Fruit fly (Drosophila melanogaster) whole organism, wandering third instar larva: ENCODE results near the gene mri.
A peak's percentile ranks its signal among the peaks of the same experiment; 100 is the strongest.

Source experiments
- Abd-B ChIP-seq: fragments of >200 bp; optimal IDR thresholded peaks from 2 replicates; lab custom pipeline; 2017; ENCODE audit warnings: missing biosample characterization, missing genetic modification characterization
- CG32264 ChIP-seq: fragments of 200-800 bp; sonication (Bioruptor generic); optimal IDR thresholded peaks from 2 replicates; lab custom pipeline; 2016; ENCODE audit warnings: missing biosample characterization, missing genetic modification characterization
- CG9705 ChIP-seq: fragments of 200-800 bp; sonication (Bioruptor generic); optimal IDR thresholded peaks from 2 replicates; lab custom pipeline; 2018; ENCODE audit warnings: missing biosample characterization, mild to moderate bottlenecking, missing genetic modification characterization
- CrebA ChIP-seq: fragments of 200-800 bp; sonication (Bioruptor generic); optimal IDR thresholded peaks from 2 replicates; lab custom pipeline; 2016; ENCODE audit warnings: missing biosample characterization, mild to moderate bottlenecking, missing genetic modification characterization, borderline replicate concordance
- Dfd ChIP-seq: fragments of >200 bp; optimal IDR thresholded peaks from 2 replicates; lab custom pipeline; 2017; ENCODE audit warnings: missing biosample characterization, missing genetic modification characterization
- Dif ChIP-seq: fragments of 200-275, 200-300 bp; sonication (Bioruptor generic); optimal IDR thresholded peaks from 2 replicates; lab custom pipeline; 2018; ENCODE audit warnings: missing biosample characterization, missing genetic modification characterization; ENCODE audit not compliant: partially characterized antibody
- GATAd ChIP-seq: sonication (Bioruptor generic); optimal IDR thresholded peaks from 2 replicates; lab custom pipeline; 2016; ENCODE audit warnings: missing biosample characterization, missing genetic modification characterization
- HLH106 ChIP-seq: fragments of 200-800 bp; optimal IDR thresholded peaks from 3 replicates; lab custom pipeline; 2019; ENCODE audit warnings: missing biosample characterization, mild to moderate bottlenecking, missing genetic modification characterization, moderate library complexity
- Hnf4 ChIP-seq: fragments of 200-800 bp; sonication (Bioruptor generic); optimal IDR thresholded peaks from 2 replicates; lab custom pipeline; 2016; ENCODE audit warnings: missing biosample characterization, mild to moderate bottlenecking, missing genetic modification characterization
- Hr78 ChIP-seq: fragments of >200 bp; optimal IDR thresholded peaks from 2 replicates; lab custom pipeline; 2017; ENCODE audit warnings: missing biosample characterization, missing genetic modification characterization
- Hr83 ChIP-seq: fragments of 200-300 bp; sonication (Bioruptor generic); optimal IDR thresholded peaks from 2 replicates; lab custom pipeline; 2016; ENCODE audit warnings: missing biosample characterization, mild to moderate bottlenecking, missing genetic modification characterization, moderate library complexity; ENCODE audit not compliant: poor library complexity, severe bottlenecking
- Jra ChIP-seq: sonication (Bioruptor generic); optimal IDR thresholded peaks from 2 replicates; lab custom pipeline; 2016; ENCODE audit warnings: missing biosample characterization, missing genetic modification characterization
- Mio ChIP-seq: sonication (Bioruptor generic); optimal IDR thresholded peaks from 2 replicates; lab custom pipeline; 2016; ENCODE audit warnings: missing biosample characterization, missing genetic modification characterization
- Myc ChIP-seq: fragments of >200 bp; optimal IDR thresholded peaks from 2 replicates; lab custom pipeline; 2017
- N ChIP-seq: fragments of >200 bp; optimal IDR thresholded peaks from 2 replicates; lab custom pipeline; 2018; ENCODE audit warnings: missing biosample characterization, missing external identifiers, missing genetic modification characterization
- OdsH ChIP-seq: fragments of 200-800 bp; sonication (Bioruptor generic); optimal IDR thresholded peaks from 2 replicates; lab custom pipeline; 2016; ENCODE audit warnings: missing biosample characterization, mild to moderate bottlenecking, missing genetic modification characterization
- Rel ChIP-seq, 2 experiments: fragments of 200-800 bp; sonication (Bioruptor generic) in 1 of 2; optimal IDR thresholded peaks; 2 replicates in 1 of 2; 3 replicates in 1 of 2; lab custom pipeline; 2016 to 2019; ENCODE audit warnings: mild to moderate bottlenecking in 2 of 2, missing biosample characterization in 2 of 2, missing genetic modification characterization in 2 of 2, moderate library complexity in 1 of 2
- Sp1 ChIP-seq: fragments of 200-800 bp; sonication (Bioruptor generic); optimal IDR thresholded peaks from 3 replicates; lab custom pipeline; 2019; ENCODE audit warnings: missing biosample characterization, mild to moderate bottlenecking, missing genetic modification characterization, moderate library complexity
- Vsx2 ChIP-seq: fragments of 200-300, 225-300 bp; sonication (Bioruptor generic); optimal IDR thresholded peaks from 2 replicates; lab custom pipeline; 2018; ENCODE audit warnings: missing biosample characterization, missing genetic modification characterization; ENCODE audit not compliant: partially characterized antibody
- br ChIP-seq: fragments of 200-800 bp; sonication (Bioruptor generic); optimal IDR thresholded peaks from 2 replicates; lab custom pipeline; 2016; ENCODE audit warnings: missing biosample characterization, missing genetic modification characterization
- brk ChIP-seq: fragments of 200-800 bp; sonication (Bioruptor generic); optimal IDR thresholded peaks from 2 replicates; lab custom pipeline; 2016; ENCODE audit warnings: missing biosample characterization, mild to moderate bottlenecking, missing genetic modification characterization
- dl ChIP-seq, 2 experiments: fragments of 175-275, 200-275 bp in 1 of 2; fragments of 200-275 bp in 1 of 2; sonication (Bioruptor generic); optimal IDR thresholded peaks; lab custom pipeline; 2018; ENCODE audit warnings: mild to moderate bottlenecking in 2 of 2, missing biosample characterization in 2 of 2, missing genetic modification characterization in 2 of 2, moderate library complexity in 2 of 2; ENCODE audit not compliant: partially characterized antibody in 2 of 2, insufficient read depth in 1 of 2
- dmrt93B ChIP-seq: fragments of 200-800 bp; sonication (Bioruptor generic); optimal IDR thresholded peaks from 2 replicates; lab custom pipeline; 2018; ENCODE audit warnings: missing biosample characterization, mild to moderate bottlenecking, missing genetic modification characterization
- dsf ChIP-seq: sonication (Bioruptor generic); optimal IDR thresholded peaks from 2 replicates; lab custom pipeline; 2016; ENCODE audit warnings: missing biosample characterization, missing genetic modification characterization, borderline replicate concordance
- ey ChIP-seq: fragments of 200-800 bp; sonication (Bioruptor generic); optimal IDR thresholded peaks from 2 replicates; lab custom pipeline; 2016; ENCODE audit warnings: missing biosample characterization, missing genetic modification characterization
- foxo ChIP-seq, 2 experiments: fragments of 200-800 bp; sonication (Bioruptor generic); optimal IDR thresholded peaks; 2 replicates in 1 of 2; 3 replicates in 1 of 2; lab custom pipeline; 2016 to 2017; ENCODE audit warnings: missing biosample characterization in 2 of 2, missing genetic modification characterization in 2 of 2
- fru ChIP-seq: fragments of 200-800 bp; sonication (Bioruptor generic); optimal IDR thresholded peaks from 3 replicates; lab custom pipeline; 2016; ENCODE audit warnings: missing biosample characterization, mild to moderate bottlenecking, missing genetic modification characterization
- h ChIP-seq: fragments of 200-800 bp; sonication (Bioruptor generic); optimal IDR thresholded peaks from 3 replicates; lab custom pipeline; 2016; ENCODE audit warnings: missing biosample characterization, mild to moderate bottlenecking, missing genetic modification characterization
- lola ChIP-seq: fragments of >200 bp; optimal IDR thresholded peaks from 2 replicates; lab custom pipeline; 2017; ENCODE audit warnings: missing biosample characterization, missing genetic modification characterization
- pan ChIP-seq: fragments of >200 bp; optimal IDR thresholded peaks from 2 replicates; lab custom pipeline; 2017
- psq ChIP-seq: fragments of 200-800 bp; sonication (Bioruptor generic); optimal IDR thresholded peaks from 3 replicates; lab custom pipeline; 2017; ENCODE audit warnings: missing biosample characterization, mild to moderate bottlenecking, missing genetic modification characterization, moderate library complexity
- rgr ChIP-seq: fragments of 200-800 bp; sonication (Bioruptor generic); optimal IDR thresholded peaks from 3 replicates; lab custom pipeline; 2016; ENCODE audit warnings: missing biosample characterization, mild to moderate bottlenecking, missing genetic modification characterization
- sage ChIP-seq: fragments of 200-800 bp; sonication (Bioruptor generic); optimal IDR thresholded peaks from 2 replicates; lab custom pipeline; 2016; ENCODE audit warnings: missing biosample characterization, mild to moderate bottlenecking, missing genetic modification characterization
- sv ChIP-seq: fragments of 200-800 bp; sonication (Bioruptor generic); optimal IDR thresholded peaks from 3 replicates; lab custom pipeline; 2016; ENCODE audit warnings: missing biosample characterization, missing genetic modification characterization
- usp ChIP-seq: fragments of >200 bp; optimal IDR thresholded peaks from 2 replicates; lab custom pipeline; 2017; ENCODE audit warnings: missing biosample characterization, missing genetic modification characterization
- woc ChIP-seq: sonication (Bioruptor generic); optimal IDR thresholded peaks from 2 replicates; lab custom pipeline; 2016; ENCODE audit warnings: missing biosample characterization, mild to moderate bottlenecking, missing genetic modification characterization

Gene mri

DNA sequence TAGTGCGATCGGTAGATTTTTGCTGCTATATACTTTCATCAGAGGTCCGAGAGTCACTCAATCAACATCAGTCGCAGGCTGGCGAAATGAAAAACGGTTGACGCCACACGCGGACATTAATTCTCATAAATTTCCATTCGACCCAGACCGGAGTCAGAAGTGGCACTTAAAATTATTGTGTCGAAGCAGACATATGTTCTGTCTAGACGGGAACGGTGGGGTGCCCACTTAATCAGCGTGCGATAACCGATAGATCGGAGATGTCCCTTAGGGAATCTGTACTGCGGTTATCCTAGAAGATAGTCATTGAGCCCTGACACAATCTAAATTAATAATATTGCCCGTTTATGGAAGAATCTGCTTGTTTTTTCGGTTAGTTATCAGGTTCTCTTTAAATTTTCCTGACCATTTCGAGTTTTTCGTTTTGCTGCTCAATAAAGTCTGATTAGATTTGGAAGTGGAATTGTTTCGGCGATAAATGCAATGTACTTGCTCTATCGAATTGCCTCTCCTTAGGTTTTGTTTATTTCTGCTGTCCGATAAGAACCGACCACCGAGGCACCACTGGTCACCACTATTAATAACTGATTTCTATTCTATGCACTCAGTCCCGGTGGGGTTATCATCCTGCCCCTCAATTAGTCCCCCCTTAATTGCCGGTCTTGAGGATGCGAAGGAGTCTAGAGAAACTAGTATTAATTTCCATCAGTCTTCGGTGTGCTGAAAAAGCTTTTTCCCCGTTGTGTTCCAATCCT, 38.0 kb upstream of the mri start:
- no peak for TF ChIP-seq Dif (GFP tag; lab: Kevin White, UChicago)

DNA sequence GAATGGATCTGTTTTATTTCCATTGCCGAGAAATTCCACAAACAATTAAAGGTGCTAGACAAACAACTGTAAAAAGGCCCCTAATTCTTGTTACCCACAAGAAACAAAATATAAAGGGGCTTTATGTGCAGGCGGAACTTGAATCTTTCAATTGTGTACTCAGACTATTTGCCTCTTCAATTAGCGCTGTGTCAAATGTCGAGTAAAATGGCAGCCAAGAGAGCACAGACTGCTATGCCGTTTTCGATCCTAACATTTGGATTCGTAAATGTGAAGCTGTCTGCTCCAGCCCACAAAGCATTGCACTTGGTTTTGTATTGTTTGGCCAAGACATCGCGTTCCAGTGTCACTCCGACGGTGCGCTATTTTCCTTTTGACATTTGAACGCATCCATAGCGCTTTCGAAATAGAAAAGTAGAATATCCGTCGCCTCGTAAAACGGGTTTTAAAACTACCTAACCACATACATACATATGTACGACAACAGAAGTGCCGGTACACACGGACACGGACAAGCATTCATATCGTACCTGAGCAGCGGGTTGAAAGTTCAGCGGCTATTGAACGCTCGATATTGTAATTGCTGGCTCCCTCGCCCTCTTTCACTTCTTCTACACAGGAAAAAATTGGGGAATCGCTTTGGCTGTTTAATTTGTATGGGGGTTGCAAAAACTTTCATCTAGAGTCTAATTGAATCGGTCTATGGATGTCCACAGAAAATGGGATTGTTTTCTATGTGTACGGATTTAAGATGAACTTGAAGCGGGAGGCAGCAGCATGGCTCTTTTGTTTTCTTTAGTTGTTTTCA, 33.8 kb upstream of the mri start:
- TF ChIP-seq br (GFP tag; lab: Kevin White, UChicago): peak; percentile 37
- TF ChIP-seq N (GFP tag; lab: Kevin White, UChicago): no peak
- peak; percentile 50 for TF ChIP-seq ey (GFP tag; lab: Kevin White, UChicago)
- peak in 1 of 2 experiments; percentile 58 for TF ChIP-seq foxo (GFP tag; optimal IDR thresholded peaks at IDR 0.05; lab: Kevin White, UChicago)
- TF ChIP-seq Myc (lab: Kevin White, UChicago): no peak
- no peak for TF ChIP-seq usp (GFP tag; lab: Kevin White, UChicago)
- TF ChIP-seq OdsH (GFP tag; lab: Kevin White, UChicago): peak; percentile 27
- TF ChIP-seq CG9705: no peak
- peak; percentile 54 for TF ChIP-seq Sp1 (GFP tag; lab: Kevin White, UChicago)
- no peak for TF ChIP-seq CG32264 (GFP tag; lab: Kevin White, UChicago)
- peak; percentile 1 for TF ChIP-seq Hnf4 (GFP tag; lab: Kevin White, UChicago)
- peak; percentile 57 for TF ChIP-seq HLH106 (tag; lab: Kevin White, UChicago)
- no peak for TF ChIP-seq Jra (GFP tag; lab: Kevin White, UChicago)
- TF ChIP-seq Hr83 (GFP tag; lab: Kevin White, UChicago): no peak
- peak; percentile 77 for TF ChIP-seq fru
- TF ChIP-seq sv (GFP tag; lab: Kevin White, UChicago): no peak
- no peak for TF ChIP-seq sage (GFP tag; lab: Kevin White, UChicago)
- peak; percentile 33 for TF ChIP-seq rgr (GFP tag; lab: Kevin White, UChicago)
- TF ChIP-seq woc (GFP tag; lab: Kevin White, UChicago): peak; percentile 14
- peak; percentile 60 for TF ChIP-seq h

DNA sequence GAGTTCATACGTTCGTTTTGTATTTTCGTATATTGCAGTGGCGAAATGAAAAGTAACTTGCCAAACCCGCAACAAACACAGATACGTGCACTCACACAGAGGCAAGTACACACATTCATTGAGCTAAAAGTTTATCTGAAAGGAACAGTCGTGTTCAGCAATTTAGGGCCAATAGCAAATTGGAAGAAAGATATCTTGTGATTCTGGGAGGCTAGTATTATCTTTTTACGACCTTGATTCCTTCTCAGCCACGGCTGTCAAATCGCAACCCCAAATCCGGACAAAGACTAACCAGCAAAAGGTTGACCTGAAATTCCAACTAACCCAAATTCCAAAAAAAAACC, 33.2 kb upstream of the mri start:
- TF ChIP-seq Rel (GFP tag; optimal IDR thresholded peaks at IDR 0.05; lab: Kevin White, UChicago) (no peak), Rel (tag; optimal IDR thresholded peaks at IDR 0.05; lab: Kevin White, UChicago) (no peak), Abd-B (GFP tag; lab: Kevin White, UChicago) (no peak), GATAd (GFP tag; lab: Kevin White, UChicago) (no peak), brk (GFP tag; lab: Kevin White, UChicago) (no peak), psq (peak; percentile 23), sv (GFP tag; lab: Kevin White, UChicago) (no peak), dsf (GFP tag; lab: Kevin White, UChicago) (no peak), Vsx2 (GFP tag; lab: Kevin White, UChicago) (no peak), HLH106 (tag; lab: Kevin White, UChicago) (peak; percentile 17), Hr83 (GFP tag; lab: Kevin White, UChicago) (no peak), N (GFP tag; lab: Kevin White, UChicago) (no peak), Myc (lab: Kevin White, UChicago) (no peak), dl (GFP tag; optimal IDR thresholded peaks at IDR 0.05; lab: Kevin White, UChicago; ENCODE audit: insufficient read depth in 1 of 2, partially characterized antibody in 2 of 2) (no peak), ey (GFP tag; lab: Kevin White, UChicago) (peak; percentile 17), pan (lab: Kevin White, UChicago) (no peak), lola (GFP tag; lab: Kevin White, UChicago) (no peak), dmrt93B (GFP tag; lab: Kevin White, UChicago) (peak; percentile 10), Jra (GFP tag; lab: Kevin White, UChicago) (no peak), Hnf4 (GFP tag; lab: Kevin White, UChicago) (no peak), OdsH (GFP tag; lab: Kevin White, UChicago) (peak; percentile 17), br (GFP tag; lab: Kevin White, UChicago) (no peak), rgr (GFP tag; lab: Kevin White, UChicago) (no peak), h (no peak), Sp1 (GFP tag; lab: Kevin White, UChicago) (peak; percentile 16), CG32264 (GFP tag; lab: Kevin White, UChicago) (no peak), sage (GFP tag; lab: Kevin White, UChicago) (no peak), Mio (no peak), CrebA (GFP tag; lab: Kevin White, UChicago) (no peak), Hr78 (no peak), fru (peak; percentile 65), Dfd (no peak), woc (GFP tag; lab: Kevin White, UChicago) (peak; percentile 4), foxo (GFP tag; optimal IDR thresholded peaks at IDR 0.05; lab: Kevin White, UChicago) (peak in 1 of 2 experiments; percentile 45)
